Worm (Caenorhabditis elegans): ENCODE measurements around the gene ZK1251.3.
A peak's percentile ranks its signal among the peaks of the same experiment; 100 is the strongest.

Gene ZK1251.3

DNA sequence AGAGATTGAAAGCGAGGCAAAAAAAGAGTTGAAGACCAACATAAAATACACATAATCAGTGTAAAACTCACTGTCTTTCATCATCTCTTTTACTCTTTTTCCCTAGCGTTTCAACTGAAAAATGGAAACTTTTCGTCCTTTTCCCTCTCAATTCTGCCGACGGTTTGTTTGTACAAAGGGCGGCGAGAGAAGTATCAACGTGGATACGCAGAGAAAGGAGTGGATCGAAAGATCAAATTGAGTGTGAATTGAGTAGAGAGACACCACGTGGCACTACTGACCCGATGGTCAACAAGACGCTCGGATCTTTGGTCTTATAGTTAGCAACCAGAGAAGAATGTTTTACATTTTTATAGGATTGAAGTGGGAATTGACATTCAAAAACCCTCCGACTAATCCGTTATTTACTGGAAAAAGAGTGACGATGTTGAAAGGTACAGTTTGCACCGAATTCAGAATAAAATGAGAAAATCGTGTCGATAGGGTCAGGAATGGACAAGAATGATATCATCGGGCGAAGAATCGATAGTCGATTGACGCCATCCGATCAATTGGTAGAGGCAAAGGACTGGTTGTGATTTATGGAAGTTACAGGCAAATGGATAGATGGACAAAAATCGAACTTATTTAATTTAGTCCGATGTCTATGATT is 12.3 kb upstream of the ZK1251.3 start (continued):
- TF ChIP-seq spr-1 (tag; optimal IDR thresholded peaks at IDR 0.05) (no peak), nhr-42 (GFP tag; IDR thresholded peaks at IDR 0.05) (no peak), nhr-77 (tag; optimal IDR thresholded peaks at IDR 0.05) (peak; percentile 86), snpc-1.2 (GFP tag; IDR thresholded peaks at IDR 0.05) (no peak)

- TF ChIP-seq nhr-48 (tag; optimal IDR thresholded peaks at IDR 0.05): peak; percentile 32
- peak in 1 of 2 experiments; percentile 66 for TF ChIP-seq unc-62 (GFP tag; optimal IDR thresholded peaks at IDR 0.05 in 1 of 2)
- TF ChIP-seq unc-62 (tag; optimal IDR thresholded peaks at IDR 0.05): no peak
- no peak for TF ChIP-seq ces-1 (GFP tag; optimal IDR thresholded peaks at IDR 0.05)
- TF ChIP-seq hmg-1.1 (GFP tag; IDR thresholded peaks at IDR 0.05): no peak
- TF ChIP-seq ceh-82 (tag; optimal IDR thresholded peaks at IDR 0.05): no peak
- TF ChIP-seq nhr-10 (tag; optimal IDR thresholded peaks at IDR 0.05): no peak
- TF ChIP-seq ztf-11 (tag; optimal IDR thresholded peaks at IDR 0.05): no peak
- no peak for TF ChIP-seq F49E8.2 (tag; optimal IDR thresholded peaks at IDR 0.05; ENCODE audit: borderline replicate concordance)
- TF ChIP-seq T26A8.4 (GFP tag; IDR thresholded peaks at IDR 0.05): no peak
- TF ChIP-seq lin-13 (GFP tag; optimal IDR thresholded peaks at IDR 0.05): no peak
- TF ChIP-seq ZK546.5 (tag; optimal IDR thresholded peaks at IDR 0.05): no peak
- no peak for TF ChIP-seq F44E2.7 (GFP tag; IDR thresholded peaks at IDR 0.05)
- TF ChIP-seq set-16 (GFP tag; IDR thresholded peaks at IDR 0.05): no peak
- no peak for TF ChIP-seq Y105C5A.15 (GFP tag; IDR thresholded peaks at IDR 0.05)
- TF ChIP-seq Y75B8A.6 (GFP tag; IDR thresholded peaks at IDR 0.05): no peak
- no peak for TF ChIP-seq dmd-8 (GFP tag; IDR thresholded peaks at IDR 0.05)
- TF ChIP-seq mdl-1 (tag; optimal IDR thresholded peaks at IDR 0.05): peak in 1 of 2 experiments; percentile 80
- no peak for TF ChIP-seq F10B5.3 (tag; optimal IDR thresholded peaks at IDR 0.05)
- TF ChIP-seq vab-7 (GFP tag; IDR thresholded peaks at IDR 0.05): no peak
- no peak for TF ChIP-seq saeg-2 (GFP tag; IDR thresholded peaks at IDR 0.05)
- TF ChIP-seq dve-1 (tag; optimal IDR thresholded peaks at IDR 0.05; ENCODE audit: insufficient read depth): no peak
- TF ChIP-seq spr-3 (GFP tag; optimal IDR thresholded peaks at IDR 0.05): no peak
- no peak for TF ChIP-seq unc-130 (GFP tag; optimal IDR thresholded peaks at IDR 0.05)
- TF ChIP-seq mdt-29 (GFP tag; IDR thresholded peaks at IDR 0.05): no peak
- TF ChIP-seq aly-2 (tag; optimal IDR thresholded peaks at IDR 0.05): no peak
- no peak for TF ChIP-seq Y48G9A.11 (GFP tag; IDR thresholded peaks at IDR 0.05)
- TF ChIP-seq lir-3 (tag; optimal IDR thresholded peaks at IDR 0.05): no peak
- TF ChIP-seq egl-43 (GFP tag; IDR thresholded peaks at IDR 0.05): no peak
- peak; percentile 7 for TF ChIP-seq mxl-3 (GFP tag; optimal IDR thresholded peaks at IDR 0.05)
- TF ChIP-seq egl-27 (tag; optimal IDR thresholded peaks at IDR 0.05): no peak
- TF ChIP-seq nhr-237 (tag; optimal IDR thresholded peaks at IDR 0.05): no peak
- no peak for TF ChIP-seq ctbp-1 (GFP tag; IDR thresholded peaks at IDR 0.05)
- TF ChIP-seq lin-1 (GFP tag; IDR thresholded peaks at IDR 0.05): no peak
- peak; percentile 38 for TF ChIP-seq gei-8 (GFP tag; optimal IDR thresholded peaks at IDR 0.05)
- no peak for TF ChIP-seq mep-1 (tag; optimal IDR thresholded peaks at IDR 0.05)
- TF ChIP-seq ceh-32 (tag; optimal IDR thresholded peaks at IDR 0.05; ENCODE audit: poor library complexity): no peak
- no peak for TF ChIP-seq lin-15B (tag; optimal IDR thresholded peaks at IDR 0.05)
- no peak for TF ChIP-seq T20F7.1 (GFP tag; optimal IDR thresholded peaks at IDR 0.05)
- peak; percentile 82 for TF ChIP-seq nhr-28 (tag; optimal IDR thresholded peaks at IDR 0.05)
- no peak for TF ChIP-seq duxl-1 (tag; optimal IDR thresholded peaks at IDR 0.05; ENCODE audit: poor library complexity)
- no peak for TF ChIP-seq dmd-9 (GFP tag; IDR thresholded peaks at IDR 0.05)
- peak; percentile 59 for TF ChIP-seq dmd-6 (GFP tag; IDR thresholded peaks at IDR 0.05)
- TF ChIP-seq R02D3.7 (tag; optimal IDR thresholded peaks at IDR 0.05): no peak
- TF ChIP-seq aha-1 (tag): peak; percentile 97
- TF ChIP-seq nhr-41 (GFP tag; IDR thresholded peaks at IDR 0.05): no peak
These were observed 11.0 kb upstream of the ZK1251.3 start for ce11 chrIV:9672434-9672833.

Data from whole organism, L4 larva.